Fruit fly (Drosophila melanogaster) whole organism, embryonic: Measurements from ENCODE around the gene insv.

Experiments
- CG13287 ChIP-seq: fragments of 200-800 bp; sonication (Bioruptor generic); IDR thresholded peaks from 2 replicates; pipeline ENCODE4 v1.3.6; 2022; ENCODE audit warnings: missing biosample characterization, missing genetic modification characterization; ENCODE audit not compliant: partially characterized antibody
- CG15479 ChIP-seq: fragments of 200-800 bp; sonication (Bioruptor generic); optimal IDR thresholded peaks from 3 replicates; lab custom pipeline; 2019; ENCODE audit warnings: missing biosample characterization, mild to moderate bottlenecking, missing genetic modification characterization, moderate library complexity
- CG15514 ChIP-seq: fragments of 200-800 bp; sonication (Bioruptor generic); optimal IDR thresholded peaks from 3 replicates; lab custom pipeline; 2017; ENCODE audit warnings: missing biosample characterization, missing genetic modification characterization, mild to moderate bottlenecking, moderate library complexity, missing genetic modification reagents
- CG15696 ChIP-seq: fragments of 200-800 bp; sonication (Bioruptor generic); optimal IDR thresholded peaks from 2 replicates; lab custom pipeline; 2019; ENCODE audit warnings: missing biosample characterization, mild to moderate bottlenecking, missing genetic modification characterization, moderate library complexity
- CG16813 ChIP-seq: fragments of 200-800 bp; sonication (Bioruptor generic); IDR thresholded peaks from 3 replicates; pipeline ENCODE4 v1.3.6; 2022; ENCODE audit warnings: missing biosample characterization, missing genetic modification characterization; ENCODE audit not compliant: partially characterized antibody
- CG17361 ChIP-seq: fragments of 200-800 bp; sonication (Bioruptor generic); IDR thresholded peaks from 3 replicates; pipeline ENCODE4 v1.3.6; 2022; ENCODE audit warnings: missing biosample characterization, missing genetic modification characterization
- CG2120 ChIP-seq: fragments of 200-800 bp; sonication (Bioruptor generic); optimal IDR thresholded peaks from 3 replicates; lab custom pipeline; 2016; ENCODE audit warnings: missing biosample characterization, missing genetic modification characterization
- CG2199 ChIP-seq: fragments of 200-800 bp; sonication (Bioruptor generic); IDR thresholded peaks from 3 replicates; pipeline ENCODE4 v1.3.6; 2022; ENCODE audit warnings: missing biosample characterization, missing genetic modification characterization
- CG2712 ChIP-seq: fragments of 200-800 bp; optimal IDR thresholded peaks from 3 replicates; lab custom pipeline; 2019; ENCODE audit warnings: missing biosample characterization, mild to moderate bottlenecking, missing genetic modification characterization, moderate library complexity
- CG3847 ChIP-seq: fragments of 200-800 bp; sonication (Bioruptor generic); IDR thresholded peaks from 2 replicates; pipeline ENCODE4 v1.3.6; 2022; ENCODE audit warnings: missing biosample characterization, missing genetic modification characterization
- CG6654 ChIP-seq: fragments of 200-800 bp; sonication (Bioruptor generic); optimal IDR thresholded peaks from 2 replicates; lab custom pipeline; 2017; ENCODE audit warnings: missing biosample characterization, mild to moderate bottlenecking, missing genetic modification characterization
- CG6791 ChIP-seq: fragments of 200-800 bp; sonication (Bioruptor generic); IDR thresholded peaks from 3 replicates; pipeline ENCODE4 v1.3.6; 2022; ENCODE audit warnings: missing biosample characterization, missing genetic modification characterization; ENCODE audit not compliant: partially characterized antibody
- CG7839 ChIP-seq: fragments of 200-800 bp; sonication (Bioruptor generic); optimal IDR thresholded peaks from 3 replicates; lab custom pipeline; 2018; ENCODE audit warnings: missing biosample characterization, mild to moderate bottlenecking, missing genetic modification characterization, moderate library complexity
- CG8359 ChIP-seq: fragments of 200-800 bp; sonication (Bioruptor generic); optimal IDR thresholded peaks from 2 replicates; lab custom pipeline; 2017; ENCODE audit warnings: missing biosample characterization, mild to moderate bottlenecking, missing genetic modification characterization, borderline replicate concordance
- CG9817 ChIP-seq: fragments of 200-800 bp; sonication (Bioruptor generic); optimal IDR thresholded peaks from 2 replicates; lab custom pipeline; 2018; ENCODE audit warnings: missing biosample characterization, mild to moderate bottlenecking, missing genetic modification characterization, moderate library complexity
- Camta ChIP-seq: fragments of 200-800 bp; sonication (Bioruptor generic); optimal IDR thresholded peaks from 2 replicates; lab custom pipeline; 2016; ENCODE audit warnings: missing biosample characterization, missing genetic modification characterization
- CoRest ChIP-seq: fragments of 200-800 bp; sonication (Bioruptor generic); optimal IDR thresholded peaks from 3 replicates; lab custom pipeline; 2018; ENCODE audit warnings: missing biosample characterization, mild to moderate bottlenecking, missing genetic modification characterization, moderate library complexity
- D ChIP-seq, 2 experiments: fragments of 200-800 bp in 1 of 2; fragments of >200 bp in 1 of 2; sonication (Bioruptor generic) in 1 of 2; optimal IDR thresholded peaks; 2 replicates in 1 of 2; 3 replicates in 1 of 2; lab custom pipeline; 2017; ENCODE audit warnings: mild to moderate bottlenecking in 1 of 2, missing biosample characterization in 1 of 2, missing genetic modification characterization in 1 of 2, missing genetic modification reagents in 1 of 2
- D19B ChIP-seq: fragments of 200-800 bp; sonication (Bioruptor generic); optimal IDR thresholded peaks from 2 replicates; lab custom pipeline; 2017; ENCODE audit warnings: missing biosample characterization, mild to moderate bottlenecking, missing genetic modification characterization
- Dad ChIP-seq: fragments of 200-800 bp; sonication (Bioruptor generic); optimal IDR thresholded peaks from 3 replicates; lab custom pipeline; 2016; ENCODE audit warnings: missing biosample characterization, missing genetic modification characterization
- Dek ChIP-seq: fragments of 200-800 bp; sonication (Bioruptor generic); optimal IDR thresholded peaks from 3 replicates; lab custom pipeline; 2019; ENCODE audit warnings: missing biosample characterization, mild to moderate bottlenecking, missing genetic modification characterization, moderate library complexity
- E2f2 ChIP-seq: fragments of 200-800 bp; sonication (Bioruptor generic); IDR thresholded peaks from 2 replicates; pipeline ENCODE4 v1.3.6; 2022; ENCODE audit warnings: missing biosample characterization, missing genetic modification characterization
- HLH3B ChIP-seq: fragments of 200-800 bp; sonication (Bioruptor generic); IDR thresholded peaks from 2 replicates; pipeline ENCODE4 v1.3.6; 2022; ENCODE audit warnings: missing biosample characterization, missing genetic modification characterization
- HLH4C ChIP-seq: fragments of 200-800 bp; sonication (Bioruptor generic); IDR thresholded peaks from 3 replicates; pipeline ENCODE4 v1.3.6; 2022; ENCODE audit warnings: missing biosample characterization, missing genetic modification characterization; ENCODE audit not compliant: partially characterized antibody
- MESR4 ChIP-seq: fragments of 200-800 bp; sonication (Bioruptor generic); optimal IDR thresholded peaks from 2 replicates; lab custom pipeline; 2018; ENCODE audit warnings: missing biosample characterization, mild to moderate bottlenecking, missing genetic modification characterization, moderate library complexity
- Nf-YC ChIP-seq: fragments of 200-800 bp; optimal IDR thresholded peaks from 3 replicates; lab custom pipeline; 2019; ENCODE audit warnings: missing biosample characterization, mild to moderate bottlenecking, missing genetic modification characterization, moderate library complexity
- Poxn ChIP-seq: fragments of 200-800 bp; sonication (Bioruptor generic); IDR thresholded peaks from 2 replicates; pipeline ENCODE4 v1.3.6; 2022; ENCODE audit warnings: missing biosample characterization, missing genetic modification characterization
- Ptx1 ChIP-seq: fragments of 200-800 bp; sonication (Bioruptor generic); IDR thresholded peaks from 2 replicates; pipeline ENCODE4 v1.3.6; 2022; ENCODE audit warnings: missing biosample characterization, missing genetic modification characterization
- Sry-δ ChIP-seq: fragments of 200-800 bp; sonication (Bioruptor generic); optimal IDR thresholded peaks from 2 replicates; lab custom pipeline; 2016; ENCODE audit warnings: missing biosample characterization, missing genetic modification characterization
- aop ChIP-seq: fragments of 200-800 bp; sonication (Bioruptor generic); IDR thresholded peaks from 2 replicates; pipeline ENCODE4 v1.3.6; 2022; ENCODE audit warnings: missing biosample characterization, missing genetic modification characterization
- az2 ChIP-seq: fragments of 200-800 bp; sonication (Bioruptor generic); optimal IDR thresholded peaks from 3 replicates; lab custom pipeline; 2016; ENCODE audit warnings: missing biosample characterization, missing genetic modification characterization
- bbx ChIP-seq: fragments of 200-800 bp; sonication (Bioruptor generic); IDR thresholded peaks from 2 replicates; pipeline ENCODE4 v1.3.6; 2022; ENCODE audit warnings: missing biosample characterization, missing genetic modification characterization; ENCODE audit not compliant: partially characterized antibody
- dm ChIP-seq: fragments of 200-800 bp; sonication (Bioruptor generic); optimal IDR thresholded peaks from 3 replicates; lab custom pipeline; 2016; ENCODE audit warnings: missing biosample characterization, missing genetic modification characterization
- dmrt11E ChIP-seq: fragments of 200-800 bp; sonication (Bioruptor generic); optimal IDR thresholded peaks from 3 replicates; lab custom pipeline; 2018; ENCODE audit warnings: missing biosample characterization, mild to moderate bottlenecking, missing genetic modification characterization, moderate library complexity
- gsb-n ChIP-seq: fragments of 200-800 bp; sonication (Bioruptor generic); optimal IDR thresholded peaks from 3 replicates; lab custom pipeline; 2018; ENCODE audit warnings: missing biosample characterization, mild to moderate bottlenecking, missing genetic modification characterization
- hbn ChIP-seq: fragments of 200-800 bp; sonication (Bioruptor generic); IDR thresholded peaks from 2 replicates; pipeline ENCODE4 v1.3.6; 2022; ENCODE audit warnings: missing biosample characterization, missing genetic modification characterization; ENCODE audit not compliant: partially characterized antibody
- kah ChIP-seq: fragments of 200-800 bp; sonication (Bioruptor generic); optimal IDR thresholded peaks from 2 replicates; lab custom pipeline; 2018; ENCODE audit warnings: missing biosample characterization, mild to moderate bottlenecking, missing genetic modification characterization
- kay ChIP-seq: fragments of 200-800 bp; sonication (Bioruptor generic); optimal IDR thresholded peaks from 2 replicates; lab custom pipeline; 2016; ENCODE audit warnings: missing biosample characterization, missing genetic modification characterization
- oc ChIP-seq: fragments of 200-800 bp; sonication (Bioruptor generic); optimal IDR thresholded peaks from 2 replicates; lab custom pipeline; 2018; ENCODE audit warnings: missing biosample characterization, mild to moderate bottlenecking, missing genetic modification characterization, moderate library complexity
- otp ChIP-seq: fragments of 200-800 bp; sonication (Bioruptor generic); IDR thresholded peaks from 3 replicates; pipeline ENCODE4, ENCODE4 v1.3.6; 2022; ENCODE audit warnings: missing biosample characterization, missing genetic modification characterization
- sens ChIP-seq: fragments of 200-800 bp; sonication (Bioruptor generic); peaks from one replicate; lab custom pipeline; 2016; ENCODE audit warnings: missing biosample characterization, missing genetic modification characterization
- sna ChIP-seq: fragments of 200-800 bp; sonication (Bioruptor generic); IDR thresholded peaks from 2 replicates; pipeline ENCODE4 v1.3.6; 2022; ENCODE audit warnings: missing biosample characterization, missing genetic modification characterization; ENCODE audit not compliant: partially characterized antibody
- stwl ChIP-seq: fragments of 200-800 bp; sonication (Bioruptor generic); optimal IDR thresholded peaks from 3 replicates; lab custom pipeline; 2018; ENCODE audit warnings: missing biosample characterization, mild to moderate bottlenecking, missing genetic modification characterization, moderate library complexity
- vnd ChIP-seq: fragments of 200-800 bp; sonication (Bioruptor generic); IDR thresholded peaks from 3 replicates; pipeline ENCODE4 v1.3.6; 2022; ENCODE audit warnings: missing biosample characterization, missing genetic modification characterization; ENCODE audit not compliant: partially characterized antibody
- z ChIP-seq: fragments of 200-800 bp; sonication (Bioruptor generic); IDR thresholded peaks from 3 replicates; pipeline ENCODE4 v1.3.6; 2022; ENCODE audit warnings: missing biosample characterization, missing genetic modification characterization
- zen2 ChIP-seq: fragments of 200-800 bp; sonication (Bioruptor generic); IDR thresholded peaks from 3 replicates; pipeline ENCODE4 v1.3.6; 2022; ENCODE audit warnings: missing biosample characterization, missing genetic modification characterization; ENCODE audit not compliant: partially characterized antibody

The insv gene

DNA sequence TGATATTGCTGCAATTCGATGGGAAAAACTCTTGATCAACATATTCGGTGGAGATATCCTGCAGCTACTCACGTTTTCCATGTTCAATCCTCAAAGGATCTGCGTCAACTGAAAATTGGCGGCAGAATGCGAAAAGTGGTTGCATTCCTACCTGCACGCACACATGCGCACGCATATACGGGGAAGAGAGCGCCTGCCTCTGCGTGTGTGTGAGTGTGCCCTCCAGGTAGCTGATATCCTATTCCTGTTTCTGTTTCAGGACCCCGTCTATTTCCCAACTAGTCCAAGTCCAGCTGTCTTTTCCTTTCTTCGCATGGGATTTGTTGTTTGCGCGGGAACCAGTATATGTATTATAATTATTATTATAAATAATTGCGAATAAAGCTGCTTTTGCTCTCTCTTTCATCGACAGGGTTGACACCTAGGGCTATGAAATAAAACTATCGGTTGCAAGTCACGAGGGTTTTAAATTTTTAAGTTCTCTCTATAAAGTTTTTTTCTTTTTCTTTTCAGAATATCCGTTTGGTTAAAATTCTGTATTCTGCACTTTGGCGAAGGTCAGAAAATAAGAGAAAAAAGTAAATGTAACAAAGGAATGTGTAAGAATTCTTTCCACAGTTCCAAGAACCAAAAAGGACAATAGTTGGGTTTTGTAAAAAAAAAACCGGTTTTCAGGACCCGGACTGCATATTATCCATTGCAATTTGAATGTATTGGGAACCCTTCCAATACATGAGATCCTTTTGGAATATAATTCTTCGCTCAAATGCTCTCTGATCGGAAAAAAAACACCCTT lies at the start of gene insv (continued):
- TF ChIP-seq CG2199 (GFP tag; lab: Robert Waterston, UW) (no peak), dm (GFP tag; lab: Kevin White, UChicago) (no peak), stwl (tag; lab: Kevin White, UChicago) (peak; percentile 54), Camta (no peak), az2 (GFP tag; lab: Kevin White, UChicago) (peak; percentile 1), dmrt11E (tag; lab: Kevin White, UChicago) (peak; percentile 16), gsb-n (tag; lab: Kevin White, UChicago) (no peak), CG17361 (GFP tag; lab: Robert Waterston, UW) (0 out of 3 replicates have a peak, but pooled peaks have one; percentile 14), hbn (peak; percentile 52; the same call in 1 of the 2 replicates), CG15514 (GFP tag; lab: Kevin White, UChicago) (no peak), CG13287 (GFP tag; lab: Robert Waterston, UW) (peak; percentile 75), HLH4C (GFP tag; lab: Robert Waterston, UW) (peak; percentile 60; the same call in 2 of the 3 replicates), sens (GFP tag; lab: Kevin White, UChicago) (peak; percentile 36), vnd (peak; percentile 42; the same call in 1 of the 3 replicates), bbx (GFP tag; lab: Robert Waterston, UW) (peak; percentile 39; the same call in 1 of the 2 replicates), Nf-YC (tag; lab: Kevin White, UChicago) (no peak), z (GFP tag; lab: Robert Waterston, UW) (peak; percentile 39; the same call in 1 of the 3 replicates), CG15479 (GFP tag; lab: Kevin White, UChicago) (peak; percentile 9), sna (GFP tag; lab: Robert Waterston, UW) (peak; percentile 24; the same call in 1 of the 2 replicates), CG6654 (no peak), Poxn (GFP tag; lab: Robert Waterston, UW) (no peak), kah (GFP tag; lab: Kevin White, UChicago) (peak; percentile 76), CG7839 (tag; lab: Kevin White, UChicago) (no peak), E2f2 (GFP tag; lab: Robert Waterston, UW) (0 out of 2 replicates have a peak, but pooled peaks have one; percentile 9), CG16813 (peak; percentile 63), otp (no peak), CG6791 (GFP tag; lab: Robert Waterston, UW) (0 out of 3 replicates have a peak, but pooled peaks have one; percentile 48), CG2120 (GFP tag; lab: Kevin White, UChicago) (peak; percentile 4), HLH3B (0 out of 2 replicates have a peak, but pooled peaks have one; percentile 13), Dek (tag; lab: Kevin White, UChicago) (no peak), D19B (GFP tag; lab: Kevin White, UChicago) (no peak), CG8359 (GFP tag; lab: Kevin White, UChicago) (no peak), Ptx1 (peak; percentile 37; the same call in 1 of the 2 replicates), MESR4 (GFP tag; lab: Kevin White, UChicago) (peak; percentile 15), CG15696 (tag; lab: Kevin White, UChicago) (peak; percentile 20), CG2712 (tag; lab: Kevin White, UChicago) (peak; percentile 30), CoRest (tag; lab: Kevin White, UChicago) (peak; percentile 23), Dad (GFP tag; lab: Kevin White, UChicago) (no peak), oc (no peak), CG3847 (GFP tag; lab: Robert Waterston, UW) (0 out of 2 replicates have a peak, but pooled peaks have one; percentile 7), Sry-δ (GFP tag; lab: Kevin White, UChicago) (peak; percentile 2), zen2 (GFP tag; lab: Robert Waterston, UW) (peak; percentile 33; the same call in 1 of the 3 replicates), CG9817 (tag; lab: Kevin White, UChicago) (no peak), aop (GFP tag; lab: Robert Waterston, UW) (no peak), D (optimal IDR thresholded peaks at IDR 0.05; lab: Kevin White, UChicago) (no peak), D (GFP tag; optimal IDR thresholded peaks at IDR 0.05; lab: Kevin White, UChicago) (peak; percentile 10), kay (GFP tag; lab: Kevin White, UChicago) (no peak)
